Worm (Caenorhabditis elegans): ENCODE measurements around the gene srh-132.

- TF ChIP-seq scrt-1 (GFP tag; IDR thresholded peaks at IDR 0.05) (no peak), hmbx-1 (tag; optimal IDR thresholded peaks at IDR 0.05) (no peak)
Observed at ce11 chrV:17379932-17380331, 30.1 kb upstream of the srh-132 start, which contains the start of gene Y20C6A.4.

All from whole organism, early embryonic.